Fruit fly (Drosophila melanogaster) whole organism, embryonic: ENCODE measurements around the gene Msh6.

Experiments
- ATbp ChIP-seq: fragments of 200-800 bp; sonication (Bioruptor generic); optimal IDR thresholded peaks from 2 replicates; lab custom pipeline; 2017; ENCODE audit warnings: missing biosample characterization, mild to moderate bottlenecking, missing genetic modification characterization, missing genetic modification reagents
- BEAF-32 ChIP-seq: fragments of 200-800 bp; sonication (Bioruptor generic); optimal IDR thresholded peaks from 3 replicates; lab custom pipeline; 2017; ENCODE audit warnings: missing biosample characterization, missing genetic modification characterization, mild to moderate bottlenecking, moderate library complexity, missing genetic modification reagents
- Bgb ChIP-seq: fragments of 200-800 bp; sonication (Bioruptor generic); IDR thresholded peaks from 2 replicates; pipeline ENCODE4 v1.3.6; 2022; ENCODE audit warnings: missing biosample characterization, missing genetic modification characterization; ENCODE audit not compliant: partially characterized antibody
- CG10979 ChIP-seq: fragments of 200-800 bp; sonication (Bioruptor generic); optimal IDR thresholded peaks from 2 replicates; lab custom pipeline; 2018; ENCODE audit warnings: missing biosample characterization, mild to moderate bottlenecking, missing genetic modification characterization, moderate library complexity
- CG12299 ChIP-seq: fragments of 200-800 bp; sonication (Bioruptor generic); optimal IDR thresholded peaks from 2 replicates; lab custom pipeline; 2018; ENCODE audit warnings: missing biosample characterization, mild to moderate bottlenecking, missing genetic modification characterization
- CG12942 ChIP-seq: fragments of 200-800 bp; sonication (Bioruptor generic); optimal IDR thresholded peaks from 3 replicates; lab custom pipeline; 2016; ENCODE audit warnings: missing biosample characterization, missing genetic modification characterization
- CG13123 ChIP-seq: fragments of 200-800 bp; sonication (Bioruptor generic); optimal IDR thresholded peaks from 2 replicates; lab custom pipeline; 2016; ENCODE audit warnings: missing biosample characterization, missing genetic modification characterization
- CG14050 ChIP-seq: fragments of 200-800 bp; sonication (Bioruptor generic); IDR thresholded peaks from 3 replicates; pipeline ENCODE4 v1.3.6; 2022; ENCODE audit warnings: missing biosample characterization, missing genetic modification characterization
- CG1602 ChIP-seq: fragments of 200-800 bp; sonication (Bioruptor generic); optimal IDR thresholded peaks from 3 replicates; lab custom pipeline; 2016; ENCODE audit warnings: missing biosample characterization, missing genetic modification characterization
- CG16779 ChIP-seq: fragments of 200-800 bp; sonication (Bioruptor generic); IDR thresholded peaks from 2 replicates; pipeline ENCODE4 v1.3.6; 2022; ENCODE audit warnings: missing biosample characterization, missing genetic modification characterization
- CG17186 ChIP-seq: fragments of 200-800 bp; sonication (Bioruptor generic); optimal IDR thresholded peaks from 3 replicates; lab custom pipeline; 2017; ENCODE audit warnings: missing biosample characterization, missing genetic modification reagents, missing genetic modification characterization
- CG1832 ChIP-seq: fragments of 200-800 bp; sonication (Bioruptor generic); optimal IDR thresholded peaks from 2 replicates; lab custom pipeline; 2017; ENCODE audit warnings: missing biosample characterization, mild to moderate bottlenecking, missing genetic modification characterization, inconsistent platforms
- CG2712 ChIP-seq: fragments of 200-800 bp; optimal IDR thresholded peaks from 3 replicates; lab custom pipeline; 2019; ENCODE audit warnings: missing biosample characterization, mild to moderate bottlenecking, missing genetic modification characterization, moderate library complexity
- CG30403 ChIP-seq: fragments of 200-800 bp; sonication (Bioruptor generic); optimal IDR thresholded peaks from 3 replicates; lab custom pipeline; 2016; ENCODE audit warnings: missing biosample characterization, missing genetic modification characterization
- CG31365 ChIP-seq: fragments of 200-800 bp; sonication (Bioruptor generic); optimal IDR thresholded peaks from 2 replicates; lab custom pipeline; 2018; ENCODE audit warnings: missing biosample characterization, mild to moderate bottlenecking, missing genetic modification characterization
- CG32532 ChIP-seq: fragments of 200-800 bp; sonication (Bioruptor generic); IDR thresholded peaks from 2 replicates; pipeline ENCODE4 v1.3.6; 2022; ENCODE audit warnings: missing biosample characterization, missing genetic modification characterization
- CG33557 ChIP-seq: fragments of 200-800 bp; sonication (Bioruptor generic); optimal IDR thresholded peaks from 2 replicates; lab custom pipeline; 2019; ENCODE audit warnings: missing biosample characterization, mild to moderate bottlenecking, missing genetic modification characterization, moderate library complexity
- CG34376 ChIP-seq: fragments of 200-800 bp; sonication (Bioruptor generic); optimal IDR thresholded peaks from 2 replicates; lab custom pipeline; 2018; ENCODE audit warnings: missing biosample characterization, mild to moderate bottlenecking, missing genetic modification characterization
- CG4404 ChIP-seq: fragments of 200-800 bp; sonication (Bioruptor generic); IDR thresholded peaks from 2 replicates; pipeline ENCODE4 v1.3.6; 2022; ENCODE audit warnings: missing biosample characterization, missing genetic modification characterization
- CG8359 ChIP-seq: fragments of 200-800 bp; sonication (Bioruptor generic); optimal IDR thresholded peaks from 2 replicates; lab custom pipeline; 2017; ENCODE audit warnings: missing biosample characterization, mild to moderate bottlenecking, missing genetic modification characterization, borderline replicate concordance
- CG8924 ChIP-seq: fragments of 200-800 bp; optimal IDR thresholded peaks from 3 replicates; lab custom pipeline; 2019; ENCODE audit warnings: missing biosample characterization, mild to moderate bottlenecking, missing genetic modification characterization, moderate library complexity
- Camta ChIP-seq: fragments of 200-800 bp; sonication (Bioruptor generic); optimal IDR thresholded peaks from 2 replicates; lab custom pipeline; 2016; ENCODE audit warnings: missing biosample characterization, missing genetic modification characterization
- H2.0 ChIP-seq: fragments of 200-800 bp; sonication (Bioruptor generic); IDR thresholded peaks from 2 replicates; pipeline ENCODE4 v1.3.6; 2022; ENCODE audit warnings: missing biosample characterization, missing genetic modification characterization
- HLHmδ ChIP-seq: fragments of 200-800 bp; sonication (Bioruptor generic); optimal IDR thresholded peaks from 2 replicates; lab custom pipeline; 2018; ENCODE audit warnings: missing biosample characterization, mild to moderate bottlenecking, missing genetic modification characterization, moderate library complexity
- Lim3 ChIP-seq: fragments of 200-800 bp; sonication (Bioruptor generic); IDR thresholded peaks from 2 replicates; pipeline ENCODE4 v1.3.6; 2022; ENCODE audit warnings: missing biosample characterization, missing genetic modification characterization
- MESR4 ChIP-seq: fragments of 200-800 bp; sonication (Bioruptor generic); optimal IDR thresholded peaks from 2 replicates; lab custom pipeline; 2018; ENCODE audit warnings: missing biosample characterization, mild to moderate bottlenecking, missing genetic modification characterization, moderate library complexity
- Mad ChIP-seq: fragments of 200-800 bp; sonication (Bioruptor generic); optimal IDR thresholded peaks from 2 replicates; lab custom pipeline; 2016; ENCODE audit warnings: missing biosample characterization, missing genetic modification characterization
- Xrp1 ChIP-seq: fragments of 200-800 bp; sonication (Bioruptor generic); IDR thresholded peaks from 2 replicates; pipeline ENCODE4 v1.3.6; 2022; ENCODE audit warnings: missing biosample characterization, missing genetic modification characterization
- ab ChIP-seq: fragments of 200-800 bp; sonication (Bioruptor generic); optimal IDR thresholded peaks from 2 replicates; lab custom pipeline; 2016; ENCODE audit warnings: missing biosample characterization, missing genetic modification characterization
- ac ChIP-seq: fragments of 200-800 bp; sonication (Bioruptor generic); optimal IDR thresholded peaks from 3 replicates; lab custom pipeline; 2017; ENCODE audit warnings: missing biosample characterization, mild to moderate bottlenecking, missing genetic modification characterization
- bab2 ChIP-seq: fragments of 200-800 bp; sonication (Bioruptor generic); optimal IDR thresholded peaks from 2 replicates; lab custom pipeline; 2016; ENCODE audit warnings: missing biosample characterization, missing genetic modification characterization
- bbx ChIP-seq: fragments of 200-800 bp; sonication (Bioruptor generic); IDR thresholded peaks from 2 replicates; pipeline ENCODE4 v1.3.6; 2022; ENCODE audit warnings: missing biosample characterization, missing genetic modification characterization; ENCODE audit not compliant: partially characterized antibody
- crol ChIP-seq: fragments of 200-800 bp; sonication (Bioruptor generic); IDR thresholded peaks from 2 replicates; pipeline ENCODE4 v1.3.6; 2022; ENCODE audit warnings: missing biosample characterization, missing genetic modification characterization
- dpn ChIP-seq, 2 experiments: fragments of 200-800 bp; sonication (Bioruptor generic); optimal IDR thresholded peaks; 3 replicates each; lab custom pipeline; 2016; ENCODE audit warnings: missing biosample characterization in 2 of 2, missing genetic modification characterization in 2 of 2
- emc ChIP-seq: fragments of 200-800 bp; sonication (Bioruptor generic); optimal IDR thresholded peaks from 2 replicates; lab custom pipeline; 2016; ENCODE audit warnings: missing biosample characterization, missing genetic modification characterization
- gem ChIP-seq: fragments of 200-800 bp; sonication (Bioruptor generic); optimal IDR thresholded peaks from 2 replicates; lab custom pipeline; 2019; ENCODE audit warnings: missing biosample characterization, mild to moderate bottlenecking, missing genetic modification characterization, moderate library complexity
- kah ChIP-seq: fragments of 200-800 bp; sonication (Bioruptor generic); optimal IDR thresholded peaks from 2 replicates; lab custom pipeline; 2018; ENCODE audit warnings: missing biosample characterization, mild to moderate bottlenecking, missing genetic modification characterization
- klu ChIP-seq: fragments of 200-800 bp; sonication (Bioruptor generic); IDR thresholded peaks from 2 replicates; pipeline ENCODE4 v1.3.6; 2022; ENCODE audit warnings: missing biosample characterization, missing genetic modification characterization
- lmd ChIP-seq: fragments of 200-800 bp; sonication (Bioruptor generic); IDR thresholded peaks from 2 replicates; pipeline ENCODE4 v1.3.6; 2022; ENCODE audit warnings: missing biosample characterization, missing genetic modification characterization
- prd ChIP-seq, 3 experiments: fragments of >200 bp in 2 of 3; fragments of 200-800 bp in 1 of 3; sonication (Bioruptor generic) in 1 of 3; optimal IDR thresholded peaks in 2 of 3; IDR thresholded peaks in 1 of 3; 2 replicates in 2 of 3; 3 replicates in 1 of 3; pipeline versions ENCODE4 v1.3.6 to Lab custom; 2017 to 2022; ENCODE audit warnings: missing biosample characterization in 1 of 3, missing genetic modification characterization in 1 of 3
- pros ChIP-seq: fragments of 200-800 bp; sonication (Bioruptor generic); optimal IDR thresholded peaks from 3 replicates; lab custom pipeline; 2019; ENCODE audit warnings: missing biosample characterization, mild to moderate bottlenecking, missing genetic modification characterization, moderate library complexity
- row ChIP-seq: fragments of 200-800 bp; sonication (Bioruptor generic); IDR thresholded peaks from 3 replicates; pipeline ENCODE4 v1.3.6; 2022; ENCODE audit warnings: missing biosample characterization, missing genetic modification characterization
- tap ChIP-seq: fragments of 200-800 bp; optimal IDR thresholded peaks from 3 replicates; lab custom pipeline; 2019; ENCODE audit warnings: missing biosample characterization, mild to moderate bottlenecking, missing genetic modification characterization, moderate library complexity
- tio ChIP-seq: fragments of 200-800 bp; sonication (Bioruptor generic); optimal IDR thresholded peaks from 2 replicates; lab custom pipeline; 2017; ENCODE audit warnings: missing biosample characterization, missing genetic modification characterization, inconsistent platforms
- trem ChIP-seq: fragments of 200-800 bp; optimal IDR thresholded peaks from 3 replicates; lab custom pipeline; 2019; ENCODE audit warnings: missing biosample characterization, mild to moderate bottlenecking, missing genetic modification characterization, moderate library complexity
- vnd ChIP-seq: fragments of 200-800 bp; sonication (Bioruptor generic); IDR thresholded peaks from 3 replicates; pipeline ENCODE4 v1.3.6; 2022; ENCODE audit warnings: missing biosample characterization, missing genetic modification characterization; ENCODE audit not compliant: partially characterized antibody
- wek ChIP-seq: fragments of 200-800 bp; sonication (Bioruptor generic); optimal IDR thresholded peaks from 3 replicates; lab custom pipeline; 2018; ENCODE audit warnings: missing biosample characterization, mild to moderate bottlenecking, missing genetic modification characterization, moderate library complexity
- zen2 ChIP-seq: fragments of 200-800 bp; sonication (Bioruptor generic); IDR thresholded peaks from 3 replicates; pipeline ENCODE4 v1.3.6; 2022; ENCODE audit warnings: missing biosample characterization, missing genetic modification characterization; ENCODE audit not compliant: partially characterized antibody

Msh6 gene

DNA sequence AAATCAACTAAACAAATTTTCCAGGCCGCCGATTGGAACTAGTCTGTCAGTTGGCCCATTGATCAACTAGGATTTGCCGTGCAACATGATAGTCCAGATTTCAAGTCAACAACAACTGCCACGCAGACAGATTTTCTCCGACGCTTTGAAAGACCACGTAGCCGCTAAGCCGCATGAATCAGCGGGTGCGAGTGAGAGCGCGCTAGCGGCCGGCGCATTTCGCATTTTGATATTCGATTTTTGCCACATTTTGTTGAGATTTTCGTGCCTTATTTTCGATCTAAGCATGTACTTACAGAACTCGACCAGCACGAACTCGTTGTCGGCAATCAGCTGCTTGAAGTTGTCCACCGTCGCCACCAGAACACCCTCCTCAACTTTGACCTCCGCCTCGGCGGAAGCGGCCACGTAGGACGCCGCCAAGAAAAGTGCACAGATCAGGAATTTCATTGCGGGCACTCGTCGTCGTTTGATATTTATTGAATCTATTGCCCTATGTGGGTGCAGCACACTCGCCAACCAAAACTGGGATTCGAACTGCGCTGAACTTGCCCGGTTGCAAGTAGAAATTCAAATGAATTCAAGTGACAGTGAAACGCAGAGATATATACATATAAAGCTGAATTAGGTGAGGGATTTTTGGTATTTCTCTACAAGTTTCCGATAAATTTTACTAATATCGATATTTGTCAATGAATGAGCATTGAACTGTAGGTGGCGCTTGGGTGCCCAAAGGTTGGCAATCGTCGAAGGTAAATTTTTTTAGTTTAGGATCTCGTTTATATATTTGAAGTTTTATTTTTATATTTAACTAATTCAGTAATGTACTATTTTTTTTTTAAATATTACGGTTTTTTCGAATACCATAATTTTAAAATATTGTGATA is 16.1 kb downstream of the Msh6 start, which contains the start of gene Pdi (continued):
- TF ChIP-seq CG34376 (GFP tag; lab: Kevin White, UChicago) (peak; percentile 19), Bgb (GFP tag; lab: Robert Waterston, UW) (peak; percentile 76), vnd (peak; percentile 49; the same call in 2 of the 3 replicates), zen2 (GFP tag; lab: Robert Waterston, UW) (no peak), CG12942 (no peak), emc (GFP tag; lab: Kevin White, UChicago) (no peak), wek (peak; percentile 59), prd (optimal IDR thresholded peaks at IDR 0.05; lab: Kevin White, UChicago) (no peak), prd (GFP tag; IDR thresholded peaks at IDR 0.05; lab: Robert Waterston, UW) (no peak), CG30403 (peak; percentile 21), CG14050 (no peak), kah (no peak), Camta (GFP tag; lab: Kevin White, UChicago) (peak; percentile 31), CG16779 (GFP tag; lab: Robert Waterston, UW) (no peak), pros (GFP tag; lab: Kevin White, UChicago) (no peak), row (GFP tag; lab: Robert Waterston, UW) (peak; percentile 40; the same call in 1 of the 3 replicates), BEAF-32 (GFP tag; lab: Kevin White, UChicago) (peak; percentile 85), CG31365 (tag; lab: Kevin White, UChicago) (peak; percentile 13), Lim3 (GFP tag; lab: Robert Waterston, UW) (no peak), CG4404 (GFP tag; lab: Robert Waterston, UW) (no peak), ab (GFP tag; lab: Kevin White, UChicago) (no peak), crol (GFP tag; lab: Robert Waterston, UW) (0 out of 2 replicates have a peak, but pooled peaks have one; percentile 5), ac (GFP tag; lab: Kevin White, UChicago) (peak; percentile 5), gem (tag; lab: Kevin White, UChicago) (peak; percentile 32), lmd (no peak), dpn (GFP tag; optimal IDR thresholded peaks at IDR 0.05; lab: Kevin White, UChicago) (peak in 1 of 2 experiments; percentile 51), klu (no peak), bab2 (GFP tag; lab: Kevin White, UChicago) (no peak), tap (tag; lab: Kevin White, UChicago) (no peak), ATbp (peak; percentile 6), MESR4 (GFP tag; lab: Kevin White, UChicago) (peak; percentile 79), CG2712 (tag; lab: Kevin White, UChicago) (peak; percentile 47), HLHmδ (GFP tag; lab: Kevin White, UChicago) (peak; percentile 34), Mad (GFP tag; lab: Kevin White, UChicago) (peak; percentile 57), bbx (peak; percentile 83), CG8924 (peak; percentile 11), CG10979 (tag; lab: Kevin White, UChicago) (no peak), tio (GFP tag; lab: Kevin White, UChicago) (no peak), trem (peak; percentile 83), CG1602 (GFP tag; lab: Kevin White, UChicago) (peak; percentile 0), CG33557 (GFP tag; lab: Kevin White, UChicago) (no peak), Xrp1 (no peak), CG17186 (GFP tag; lab: Kevin White, UChicago) (peak; percentile 56), CG8359 (GFP tag; lab: Kevin White, UChicago) (no peak), CG13123 (GFP tag; lab: Kevin White, UChicago) (no peak), CG32532 (peak; percentile 45), CG12299 (tag; lab: Kevin White, UChicago) (no peak), H2.0 (GFP tag; lab: Robert Waterston, UW) (no peak), CG1832 (GFP tag; lab: Kevin White, UChicago) (peak; percentile 71)
